Worm (Caenorhabditis elegans): ENCODE measurements around the gene deg-1.

- TF ChIP-seq nhr-11 (tag; optimal IDR thresholded peaks at IDR 0.05) = no peak
- TF ChIP-seq fos-1 (tag; optimal IDR thresholded peaks at IDR 0.05) = no peak
- TF ChIP-seq skn-1 (tag; optimal IDR thresholded peaks at IDR 0.05) = no peak
These were observed 23.7 kb downstream of the deg-1 start, which contains the start of gene mec-7 for ce11 chrX:7776509-7777001.
